Worm (Caenorhabditis elegans) whole organism, young adult: ENCODE data around the gene ints-6.

Source experiments
- B0261.1 ChIP-seq: sonication (generic microtip); optimal IDR thresholded peaks from 2 replicates; lab custom pipeline; 2016; ENCODE audit warnings: mild to moderate bottlenecking, missing genetic modification characterization, moderate library complexity, missing compliant biosample characterization
- B0336.3 ChIP-seq: fragments of 200-800 bp; sonication (Bioruptor generic); IDR thresholded peaks from 2 replicates; pipeline ENCODE4 v1.3.6; 2022; ENCODE audit warnings: missing genetic modification characterization, missing compliant biosample characterization
- F10E7.11 ChIP-seq: sonication (generic microtip); optimal IDR thresholded peaks from 2 replicates; lab custom pipeline; 2017; ENCODE audit warnings: mild to moderate bottlenecking, missing genetic modification characterization, moderate library complexity, missing compliant biosample characterization
- F22D6.2 ChIP-seq: sonication (generic microtip); optimal IDR thresholded peaks from 2 replicates; lab custom pipeline; 2016; ENCODE audit warnings: mild to moderate bottlenecking, missing genetic modification characterization, missing compliant biosample characterization
- F52B5.7 ChIP-seq: sonication (generic microtip); optimal IDR thresholded peaks from 2 replicates; lab custom pipeline; 2016; ENCODE audit warnings: mild to moderate bottlenecking, missing genetic modification characterization, missing compliant biosample characterization
- K11D2.4 ChIP-seq: fragments of 200-800 bp; sonication (Bioruptor generic); IDR thresholded peaks from 2 replicates; pipeline ENCODE4 v1.3.6; 2022; ENCODE audit warnings: missing genetic modification reagents, missing genetic modification characterization, missing compliant biosample characterization
- Y53F4B.3 ChIP-seq: fragments of 200-800 bp; sonication (Bioruptor generic); IDR thresholded peaks from 2 replicates; pipeline ENCODE4 v1.3.6; 2022; ENCODE audit warnings: missing genetic modification reagents, missing genetic modification characterization, missing compliant biosample characterization
- Y95B8A.8 ChIP-seq: fragments of 200-800 bp; sonication (Bioruptor generic); IDR thresholded peaks from 2 replicates; pipeline ENCODE4 v1.3.6; 2022; ENCODE audit warnings: missing genetic modification reagents, missing genetic modification characterization, missing compliant biosample characterization
- akir-1 ChIP-seq: fragments of 200-800 bp; sonication (Bioruptor generic); optimal IDR thresholded peaks from 2 replicates; lab custom pipeline; 2018; ENCODE audit warnings: mild to moderate bottlenecking, missing genetic modification characterization, moderate library complexity, missing compliant biosample characterization
- ama-1 ChIP-seq, 3 experiments: fragments of 150-350 bp in 1 of 3; sonication (generic microtip) in 2 of 3; optimal IDR thresholded peaks; 2 replicates each; lab custom pipeline; 2014 to 2018; ENCODE audit warnings: missing biosample characterization in 2 of 3, missing genetic modification characterization in 2 of 3, missing genetic modification reagents in 2 of 3
- atf-7 ChIP-seq: sonication (generic microtip); optimal IDR thresholded peaks from 2 replicates; lab custom pipeline; 2017; ENCODE audit warnings: mild to moderate bottlenecking, missing genetic modification characterization, missing compliant biosample characterization
- athp-1 ChIP-seq: sonication (generic microtip); optimal IDR thresholded peaks from 2 replicates; lab custom pipeline; 2017; ENCODE audit warnings: mild to moderate bottlenecking, missing genetic modification characterization, missing compliant biosample characterization
- attf-3 ChIP-seq: fragments of 200-800 bp; sonication (Bioruptor generic); conservative IDR thresholded peaks from 2 replicates; pipeline ENCODE4 v1.3.6; 2022; ENCODE audit warnings: missing genetic modification reagents, missing genetic modification characterization, missing compliant biosample characterization
- attf-6 ChIP-seq: fragments of 200-800 bp; sonication (Bioruptor generic); IDR thresholded peaks from 2 replicates; pipeline ENCODE4 v1.3.6; 2022; ENCODE audit warnings: missing genetic modification reagents, missing genetic modification characterization, missing compliant biosample characterization
- bed-2 ChIP-seq: fragments of 200-800 bp; sonication (Bioruptor generic); IDR thresholded peaks from 2 replicates; pipeline ENCODE4 v1.3.6; 2022; ENCODE audit warnings: missing genetic modification reagents, missing genetic modification characterization, missing compliant biosample characterization
- ceh-100 ChIP-seq: fragments of 200-800 bp; sonication (Bioruptor generic); IDR thresholded peaks from 2 replicates; pipeline ENCODE4 v1.3.6; 2022; ENCODE audit warnings: missing genetic modification reagents, missing genetic modification characterization, missing compliant biosample characterization
- ceh-27 ChIP-seq: fragments of 200-800 bp; sonication (Bioruptor generic); optimal IDR thresholded peaks from 2 replicates; lab custom pipeline; 2018; ENCODE audit warnings: mild to moderate bottlenecking, missing genetic modification characterization, moderate library complexity, missing compliant biosample characterization
- ceh-79 ChIP-seq: sonication (generic microtip); optimal IDR thresholded peaks from 2 replicates; lab custom pipeline; 2017; ENCODE audit warnings: mild to moderate bottlenecking, missing genetic modification characterization, missing compliant biosample characterization
- ceh-91 ChIP-seq: fragments of 200-800 bp; sonication (Bioruptor generic); IDR thresholded peaks from 2 replicates; pipeline ENCODE4 v1.3.6; 2022; ENCODE audit warnings: missing genetic modification reagents, missing genetic modification characterization, missing compliant biosample characterization
- die-1 ChIP-seq: sonication (generic microtip); optimal IDR thresholded peaks from 2 replicates; lab custom pipeline; 2016; ENCODE audit warnings: missing genotype, mild to moderate bottlenecking, missing genetic modification characterization, missing compliant biosample characterization
- dpff-1 ChIP-seq: sonication (generic microtip); optimal IDR thresholded peaks from 2 replicates; lab custom pipeline; 2017; ENCODE audit warnings: mild to moderate bottlenecking, missing genetic modification characterization, missing compliant biosample characterization
- egrh-3 ChIP-seq: fragments of 200-800 bp; sonication (Bioruptor generic); IDR thresholded peaks from 2 replicates; pipeline ENCODE4 v1.3.6; 2022; ENCODE audit warnings: missing genetic modification reagents, missing genetic modification characterization, missing compliant biosample characterization
- hlh-26 ChIP-seq: fragments of 200-800 bp; sonication (Bioruptor generic); conservative IDR thresholded peaks from 2 replicates; pipeline ENCODE4 v1.3.6; 2022; ENCODE audit warnings: missing genetic modification reagents, missing genetic modification characterization, missing compliant biosample characterization
- hmg-20 ChIP-seq: fragments of 200-800 bp; sonication (Bioruptor generic); IDR thresholded peaks from 2 replicates; pipeline ENCODE4 v1.3.6; 2022; ENCODE audit warnings: missing genetic modification reagents, missing genetic modification characterization, missing compliant biosample characterization
- hsf-1 ChIP-seq: fragments of 200-800 bp; sonication (Bioruptor generic); IDR thresholded peaks from 2 replicates; pipeline ENCODE4 v1.3.6; 2022; ENCODE audit warnings: missing genetic modification reagents, missing genetic modification characterization, missing compliant biosample characterization
- lin-26 ChIP-seq: fragments of 200-800 bp; sonication (Bioruptor generic); IDR thresholded peaks from 2 replicates; pipeline ENCODE4 v1.3.6; 2022; ENCODE audit warnings: missing genetic modification reagents, missing genetic modification characterization, missing compliant biosample characterization
- lin-35 ChIP-seq, 3 experiments: fragments of 150-350 bp in 2 of 3; sonication (generic microtip) in 1 of 3; optimal IDR thresholded peaks; 2 replicates each; lab custom pipeline; 2014 to 2018; ENCODE audit warnings: missing biosample characterization in 3 of 3, missing genetic modification characterization in 3 of 3, missing genetic modification reagents in 3 of 3
- lir-1 ChIP-seq: fragments of 200-800 bp; sonication (Bioruptor generic); conservative IDR thresholded peaks from 2 replicates; pipeline ENCODE4 v1.3.6; 2022; ENCODE audit warnings: missing genetic modification reagents, missing genetic modification characterization, missing compliant biosample characterization
- lsy-27 ChIP-seq: sonication (generic microtip); optimal IDR thresholded peaks from 2 replicates; lab custom pipeline; 2017; ENCODE audit warnings: missing genetic modification characterization, mild to moderate bottlenecking, missing compliant biosample characterization, antibody characterized with exemption, missing genotype, borderline replicate concordance; ENCODE audit not compliant: insufficient read depth
- madf-3 ChIP-seq: fragments of 200-800 bp; sonication (Bioruptor generic); IDR thresholded peaks from 2 replicates; pipeline ENCODE4 v1.3.6; 2022; ENCODE audit warnings: missing genetic modification reagents, missing genetic modification characterization, missing compliant biosample characterization
- nfya-1 ChIP-seq: sonication (generic microtip); optimal IDR thresholded peaks from 2 replicates; lab custom pipeline; 2017; ENCODE audit warnings: antibody characterized with exemption, missing compliant biosample characterization, missing genetic modification characterization, borderline replicate concordance; ENCODE audit not compliant: insufficient read depth
- nfya-2 ChIP-seq: fragments of 200-800 bp; sonication (Bioruptor generic); IDR thresholded peaks from 2 replicates; pipeline ENCODE4 v1.3.6; 2022; ENCODE audit warnings: missing genetic modification reagents, missing genetic modification characterization, missing compliant biosample characterization
- nfyb-1 ChIP-seq: fragments of 200-800 bp; sonication (Bioruptor generic); IDR thresholded peaks from 2 replicates; pipeline ENCODE4 v1.3.6; 2022; ENCODE audit warnings: missing genetic modification reagents, missing genetic modification characterization, missing compliant biosample characterization
- nhr-120 ChIP-seq: fragments of 200-800 bp; sonication (Bioruptor generic); IDR thresholded peaks from 2 replicates; pipeline ENCODE4 v1.3.6; 2022; ENCODE audit warnings: missing genetic modification characterization, missing compliant biosample characterization
- nhr-179 ChIP-seq: sonication (generic microtip); optimal IDR thresholded peaks from 2 replicates; lab custom pipeline; 2016; ENCODE audit warnings: mild to moderate bottlenecking, missing genetic modification characterization, missing compliant biosample characterization
- nhr-27 ChIP-seq: fragments of 200-800 bp; sonication (Bioruptor generic); optimal IDR thresholded peaks from 2 replicates; lab custom pipeline; 2018; ENCODE audit warnings: mild to moderate bottlenecking, missing genetic modification characterization, moderate library complexity, missing compliant biosample characterization
- pha-4 ChIP-seq: fragments of 150-350 bp; sonication (generic microtip); optimal IDR thresholded peaks from 2 replicates; lab custom pipeline; 2014; ENCODE audit warnings: missing biosample characterization, missing genetic modification reagents, missing genetic modification characterization
- rcor-1 ChIP-seq: fragments of 200-800 bp; sonication (Bioruptor generic); IDR thresholded peaks from 2 replicates; pipeline ENCODE4 v1.3.6; 2022; ENCODE audit warnings: missing genetic modification reagents, missing genetic modification characterization, missing compliant biosample characterization
- repo-1 ChIP-seq: sonication (generic microtip); optimal IDR thresholded peaks from 2 replicates; lab custom pipeline; 2017; ENCODE audit warnings: mild to moderate bottlenecking, missing genetic modification characterization, missing compliant biosample characterization
- sea-2 ChIP-seq: fragments of 200-800 bp; sonication (Bioruptor generic); IDR thresholded peaks from 2 replicates; pipeline ENCODE4 v1.3.6; 2022; ENCODE audit warnings: missing genetic modification characterization, missing compliant biosample characterization
- snpc-3.4 ChIP-seq: sonication (generic microtip); optimal IDR thresholded peaks from 2 replicates; lab custom pipeline; 2017; ENCODE audit warnings: missing genetic modification characterization, mild to moderate bottlenecking, missing compliant biosample characterization, antibody characterized with exemption, moderate library complexity, missing genotype, missing genetic modification reagents
- snpc-4 ChIP-seq, 5 experiments: fragments of 150-350 bp in 1 of 5; sonication (generic microtip) in 4 of 5; optimal IDR thresholded peaks; 2 replicates each; lab custom pipeline; 2014 to 2018; ENCODE audit warnings: missing genetic modification characterization in 5 of 5, missing biosample characterization in 3 of 5, antibody characterized with exemption in 2 of 5, mild to moderate bottlenecking in 2 of 5, missing compliant biosample characterization in 2 of 5, missing genotype in 2 of 5, moderate library complexity in 2 of 5, missing genetic modification reagents in 1 of 5
- tbp1 ChIP-seq: fragments of 200-800 bp; sonication (Bioruptor generic); optimal IDR thresholded peaks from 2 replicates; lab custom pipeline; 2018; ENCODE audit warnings: mild to moderate bottlenecking, missing genetic modification characterization, missing compliant biosample characterization
- tlf-1 ChIP-seq: fragments of 200-800 bp; sonication (Bioruptor generic); optimal IDR thresholded peaks from 2 replicates; lab custom pipeline; 2018; ENCODE audit warnings: mild to moderate bottlenecking, missing genetic modification characterization, missing compliant biosample characterization
- unc-62 ChIP-seq: fragments of 150-350 bp; optimal IDR thresholded peaks from 2 replicates; lab custom pipeline; 2014; ENCODE audit warnings: missing biosample characterization, missing genetic modification reagents, missing genetic modification characterization

The ints-6 gene

DNA sequence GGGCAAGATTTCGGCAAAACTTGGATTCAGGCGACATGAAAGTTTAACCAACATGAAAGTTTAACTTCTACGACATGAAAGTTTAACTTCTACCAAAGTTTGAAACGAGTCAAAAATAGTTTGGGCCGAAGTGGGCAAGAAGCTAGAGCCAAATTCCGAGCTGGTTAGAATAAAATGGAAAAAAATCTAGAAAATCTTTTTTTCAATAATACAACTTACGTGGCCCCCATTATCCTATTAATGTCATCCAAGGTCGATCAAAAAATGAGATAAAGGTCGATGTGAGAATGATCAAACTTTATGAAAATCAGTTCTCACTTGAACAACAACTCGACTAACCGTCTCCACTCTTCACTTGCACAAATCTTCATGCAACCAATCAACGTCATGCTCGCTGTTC, 14.2 kb upstream of the ints-6 start, which contains the start of gene F08B4.8:
Gene F08B4.8, plus strand, starts transcription at position 301 of the 400 bp plus-strand sequence.
- TF ChIP-seq F10E7.11 (tag; lab: Kevin White, UChicago), result no peak
- TF ChIP-seq lin-26 (GFP tag; lab: Robert Waterston, UW), result no peak
- TF ChIP-seq lsy-27 (tag; lab: Kevin White, UChicago), result no peak
- no peak for TF ChIP-seq repo-1 (tag; lab: Kevin White, UChicago)
- TF ChIP-seq nfyb-1 (GFP tag; lab: Robert Waterston, UW), result no peak
- TF ChIP-seq ceh-100, result no peak
- TF ChIP-seq lir-1 (GFP tag; lab: Robert Waterston, UW), result no peak
- no peak for TF ChIP-seq die-1
- no peak for TF ChIP-seq atf-7 (tag; lab: Kevin White, UChicago)
- TF ChIP-seq sea-2 (GFP tag; lab: Robert Waterston, UW), result no peak
- TF ChIP-seq ceh-79 (tag; lab: Kevin White, UChicago), result no peak
- TF ChIP-seq B0261.1 (tag; lab: Kevin White, UChicago), result no peak
- no peak for TF ChIP-seq dpff-1 (tag; lab: Kevin White, UChicago)
- TF ChIP-seq tbp1 (GFP tag; lab: Kevin White, UChicago), result no peak
- no peak for TF ChIP-seq hlh-26 (GFP tag; lab: Robert Waterston, UW)
- TF ChIP-seq bed-2, result no peak
- no peak for TF ChIP-seq nhr-27 (tag; lab: Kevin White, UChicago)
- no peak for TF ChIP-seq B0336.3 (GFP tag; lab: Robert Waterston, UW)
- no peak for TF ChIP-seq K11D2.4 (GFP tag; lab: Robert Waterston, UW)
- no peak for TF ChIP-seq Y53F4B.3 (GFP tag; lab: Robert Waterston, UW)

DNA sequence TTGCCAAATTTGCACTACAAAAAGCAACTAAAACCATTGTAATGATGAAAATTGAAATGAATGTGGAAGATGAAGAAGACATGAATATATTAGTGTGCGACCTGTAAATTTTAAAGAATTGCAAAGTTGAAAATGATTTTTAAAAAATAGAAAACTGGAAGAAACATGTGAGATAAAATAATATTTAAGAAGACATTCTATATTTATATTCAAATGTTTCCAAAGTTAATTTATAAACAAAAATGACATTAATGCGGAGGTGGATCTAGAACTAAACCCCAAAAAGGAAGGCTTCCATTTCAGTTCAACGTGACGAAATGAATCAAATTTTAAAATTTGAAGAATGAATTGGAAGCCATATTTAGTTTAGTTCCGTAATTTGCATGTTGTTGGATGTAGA, 12.3 kb upstream of the ints-6 start, which contains the start of gene nlp-60:
Gene nlp-60, minus strand, starts transcription at position 101 of the 400 bp plus-strand sequence.
- no peak for TF ChIP-seq rcor-1 (GFP tag; lab: Robert Waterston, UW)

DNA sequence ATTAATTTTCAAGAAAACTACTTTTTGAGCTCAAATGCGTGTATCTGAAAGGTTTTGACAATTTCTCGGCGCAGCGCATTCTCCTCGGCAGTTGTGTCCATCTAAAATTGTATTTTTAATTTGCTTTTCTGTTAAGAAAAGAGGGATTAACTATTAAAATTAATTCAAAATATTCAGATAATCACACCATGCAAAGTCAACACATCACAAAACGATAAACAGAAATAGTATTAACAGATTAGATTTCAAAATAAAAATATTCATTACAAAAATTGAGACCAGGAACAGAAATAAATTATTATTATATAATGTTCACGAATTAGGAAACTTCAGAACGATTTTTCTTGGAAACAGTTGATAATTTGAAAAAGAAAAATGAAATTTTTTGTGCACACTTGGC, 5.0 kb upstream of the ints-6 start, which contains the start of gene pole-2:
Gene pole-2, minus strand, starts transcription at position 101 of the 400 bp plus-strand sequence.
- TF ChIP-seq nhr-120 (GFP tag; lab: Robert Waterston, UW) (no peak), lir-1 (GFP tag; lab: Robert Waterston, UW) (no peak), Y95B8A.8 (GFP tag; lab: Robert Waterston, UW) (no peak), nfya-1 (tag; lab: Kevin White, UChicago) (no peak), attf-6 (GFP tag; lab: Robert Waterston, UW) (no peak), nhr-179 (tag; lab: Kevin White, UChicago) (no peak), akir-1 (GFP tag; lab: Kevin White, UChicago) (no peak), pha-4 (tag; lab: Kevin White, UChicago) (no peak), hsf-1 (peak; percentile 16; the same call in 1 of the 2 replicates), egrh-3 (no peak), hmg-20 (GFP tag; lab: Robert Waterston, UW) (no peak), nfya-2 (GFP tag; lab: Robert Waterston, UW) (no peak), ceh-100 (no peak), F52B5.7 (tag; lab: Kevin White, UChicago) (no peak), ama-1 (optimal IDR thresholded peaks at IDR 0.05; lab: Kevin White, UChicago) (no peak), ama-1 (GFP tag; optimal IDR thresholded peaks at IDR 0.05; lab: Kevin White, UChicago) (peak in 1 of 2 experiments; percentile 60), unc-62 (GFP tag; lab: Kevin White, UChicago) (no peak), F22D6.2 (tag; lab: Kevin White, UChicago) (no peak), atf-7 (tag; lab: Kevin White, UChicago) (no peak), athp-1 (tag; lab: Kevin White, UChicago) (no peak), ceh-27 (GFP tag; lab: Kevin White, UChicago) (no peak), snpc-4 (GFP tag; optimal IDR thresholded peaks at IDR 0.05; lab: Kevin White, UChicago) (no peak), snpc-4 (tag; optimal IDR thresholded peaks at IDR 0.05; lab: Kevin White, UChicago) (peak in 1 of 4 experiments; percentile 14), madf-3 (GFP tag; lab: Robert Waterston, UW) (no peak), lin-35 (GFP tag; optimal IDR thresholded peaks at IDR 0.05; lab: Kevin White, UChicago) (no peak), attf-3 (no peak), snpc-3.4 (tag; lab: Kevin White, UChicago) (no peak), tlf-1 (no peak), ceh-91 (GFP tag; lab: Robert Waterston, UW) (no peak), K11D2.4 (GFP tag; lab: Robert Waterston, UW) (no peak)
